Worm (Caenorhabditis elegans) whole organism, L2 larva: ENCODE measurements around the gene popl-7.

ENCODE experiments used
- C34F6.9 ChIP-seq: fragments of 150-350 bp; optimal IDR thresholded peaks from 2 replicates; lab custom pipeline; 2014; ENCODE audit warnings: missing biosample characterization, missing genetic modification characterization
- F13H6.1 ChIP-seq: sonication (generic microtip); optimal IDR thresholded peaks from 2 replicates; lab custom pipeline; 2016; ENCODE audit warnings: missing genetic modification characterization, missing compliant biosample characterization
- R02D3.7 ChIP-seq: fragments of 150-350 bp; optimal IDR thresholded peaks from 2 replicates; lab custom pipeline; 2014; ENCODE audit warnings: missing biosample characterization, missing genetic modification characterization
- Y55F3AM.14 ChIP-seq: fragments of 200-800 bp; sonication (Bioruptor generic); optimal IDR thresholded peaks from 2 replicates; lab custom pipeline; 2018; ENCODE audit warnings: mild to moderate bottlenecking, missing genetic modification characterization, missing compliant biosample characterization
- ZK546.5 ChIP-seq: sonication (generic microtip); optimal IDR thresholded peaks from 2 replicates; lab custom pipeline; 2017; ENCODE audit warnings: missing biosample characterization, missing genetic modification characterization
- alr-1 ChIP-seq: fragments of 150-350 bp; optimal IDR thresholded peaks from 2 replicates; lab custom pipeline; 2014; ENCODE audit warnings: missing biosample characterization, missing genetic modification characterization
- aly-2 ChIP-seq: fragments of 150-350 bp; optimal IDR thresholded peaks from 2 replicates; lab custom pipeline; 2014; ENCODE audit warnings: missing biosample characterization, missing genetic modification characterization
- ama-1 ChIP-seq: fragments of 150-350 bp; optimal IDR thresholded peaks from 2 replicates; lab custom pipeline; 2018; ENCODE audit warnings: inconsistent platforms
- blmp-1 ChIP-seq: sonication (generic microtip); optimal IDR thresholded peaks from 2 replicates; lab custom pipeline; 2017; ENCODE audit warnings: missing genetic modification characterization, mild to moderate bottlenecking, missing compliant biosample characterization, antibody characterized with exemption, moderate library complexity; ENCODE audit not compliant: insufficient read depth
- ceh-16 ChIP-seq: fragments of 150-350 bp; optimal IDR thresholded peaks from 2 replicates; lab custom pipeline; 2014; ENCODE audit warnings: missing biosample characterization, missing genetic modification characterization
- ceh-82 ChIP-seq: fragments of 150-350 bp; optimal IDR thresholded peaks from 2 replicates; lab custom pipeline; 2014; ENCODE audit warnings: missing biosample characterization, missing genetic modification characterization
- crh-2 ChIP-seq: sonication (generic microtip); optimal IDR thresholded peaks from 2 replicates; lab custom pipeline; 2017; ENCODE audit warnings: missing biosample characterization, missing genetic modification characterization
- elt-1 ChIP-seq: fragments of 150-350 bp; optimal IDR thresholded peaks from 2 replicates; lab custom pipeline; 2014; ENCODE audit warnings: missing biosample characterization, missing genetic modification characterization
- elt-3 ChIP-seq: sonication (generic microtip); optimal IDR thresholded peaks from 2 replicates; lab custom pipeline; 2017; ENCODE audit warnings: missing biosample characterization, missing genetic modification characterization
- gmeb-1 ChIP-seq: fragments of 150-350 bp; optimal IDR thresholded peaks from 2 replicates; lab custom pipeline; 2014; ENCODE audit warnings: missing biosample characterization, missing genetic modification characterization
- lin-11 ChIP-seq: fragments of 150-350 bp; sonication (generic microtip); optimal IDR thresholded peaks from 2 replicates; lab custom pipeline; 2014; ENCODE audit warnings: missing biosample characterization, missing genetic modification characterization, inconsistent platforms, mixed read lengths
- lin-13 ChIP-seq: fragments of 150-350 bp; optimal IDR thresholded peaks from 2 replicates; lab custom pipeline; 2014; ENCODE audit warnings: missing biosample characterization, missing genetic modification reagents, missing genetic modification characterization
- lin-39 ChIP-seq: fragments of 150-350 bp; optimal IDR thresholded peaks from 2 replicates; lab custom pipeline; 2014; ENCODE audit warnings: missing biosample characterization, missing genetic modification reagents, missing genetic modification characterization
- lsy-2 ChIP-seq, 2 experiments: fragments of 150-350 bp in 1 of 2; sonication (generic microtip) in 1 of 2; optimal IDR thresholded peaks; 2 replicates each; lab custom pipeline; 2014 to 2017; ENCODE audit warnings: missing biosample characterization in 2 of 2, missing genetic modification characterization in 2 of 2
- mab-5 ChIP-seq: fragments of 150-350 bp; optimal IDR thresholded peaks from 2 replicates; lab custom pipeline; 2014; ENCODE audit warnings: missing biosample characterization, missing genetic modification characterization
- mbf-1 ChIP-seq: sonication (generic microtip); optimal IDR thresholded peaks from 2 replicates; lab custom pipeline; 2017; ENCODE audit warnings: missing biosample characterization, missing genetic modification characterization
- mdl-1 ChIP-seq, 2 experiments: fragments of 150-350 bp in 1 of 2; sonication (generic microtip) in 1 of 2; optimal IDR thresholded peaks; 2 replicates each; lab custom pipeline; 2017; ENCODE audit warnings: missing biosample characterization in 2 of 2, missing genetic modification characterization in 2 of 2
- nhr-10 ChIP-seq: sonication (generic microtip); optimal IDR thresholded peaks from 2 replicates; lab custom pipeline; 2017; ENCODE audit warnings: missing biosample characterization, missing genetic modification characterization
- nhr-11 ChIP-seq: fragments of 150-350 bp; optimal IDR thresholded peaks from 2 replicates; lab custom pipeline; 2014; ENCODE audit warnings: missing biosample characterization, missing genetic modification characterization
- nhr-12 ChIP-seq: fragments of 150-350 bp; optimal IDR thresholded peaks from 2 replicates; lab custom pipeline; 2014; ENCODE audit warnings: missing biosample characterization, missing genetic modification characterization
- nhr-129 ChIP-seq: fragments of 150-350 bp; optimal IDR thresholded peaks from 2 replicates; lab custom pipeline; 2014; ENCODE audit warnings: missing biosample characterization, missing genetic modification characterization
- nhr-21 ChIP-seq: fragments of 150-350 bp; optimal IDR thresholded peaks from 2 replicates; lab custom pipeline; 2014; ENCODE audit warnings: missing biosample characterization, missing genetic modification characterization
- nhr-23 ChIP-seq: fragments of 150-350 bp; optimal IDR thresholded peaks from 2 replicates; lab custom pipeline; 2014; ENCODE audit warnings: missing biosample characterization, missing genetic modification reagents, missing genetic modification characterization
- nhr-237 ChIP-seq: fragments of 150-350 bp; optimal IDR thresholded peaks from 2 replicates; lab custom pipeline; 2014; ENCODE audit warnings: missing biosample characterization, missing genetic modification characterization
- nhr-25 ChIP-seq: fragments of 150-350 bp; sonication (generic microtip); optimal IDR thresholded peaks from 3 replicates; lab custom pipeline; 2014; ENCODE audit warnings: missing biosample characterization, missing genetic modification characterization
- nhr-6 ChIP-seq: fragments of 150-350 bp; optimal IDR thresholded peaks from 2 replicates; lab custom pipeline; 2014; ENCODE audit warnings: missing biosample characterization, missing genetic modification characterization
- nhr-77 ChIP-seq: fragments of 150-350 bp; optimal IDR thresholded peaks from 2 replicates; lab custom pipeline; 2014; ENCODE audit warnings: missing biosample characterization, missing genetic modification characterization
- peb-1 ChIP-seq: fragments of 150-350 bp; optimal IDR thresholded peaks from 2 replicates; lab custom pipeline; 2014; ENCODE audit warnings: missing biosample characterization, missing genetic modification characterization
- sem-4 ChIP-seq: fragments of 150-350 bp; optimal IDR thresholded peaks from 2 replicates; lab custom pipeline; 2014; ENCODE audit warnings: missing biosample characterization, missing genetic modification reagents, missing genetic modification characterization
- skn-1 ChIP-seq: sonication (generic microtip); optimal IDR thresholded peaks from 2 replicates; lab custom pipeline; 2017; ENCODE audit warnings: missing biosample characterization, missing genetic modification characterization
- sma-3 ChIP-seq: sonication (generic microtip); optimal IDR thresholded peaks from 2 replicates; lab custom pipeline; 2016; ENCODE audit warnings: missing genetic modification reagents, missing genetic modification characterization, missing compliant biosample characterization
- sma-9 ChIP-seq, 2 experiments: fragments of 150-350 bp in 1 of 2; sonication (generic microtip) in 1 of 2; optimal IDR thresholded peaks; 2 replicates each; lab custom pipeline; 2014 to 2016; ENCODE audit warnings: missing genetic modification characterization in 2 of 2, mild to moderate bottlenecking in 1 of 2, missing biosample characterization in 1 of 2, missing compliant biosample characterization in 1 of 2, missing genetic modification reagents in 1 of 2, moderate library complexity in 1 of 2
- snpc-4 ChIP-seq: fragments of 150-350 bp; optimal IDR thresholded peaks from 2 replicates; lab custom pipeline; 2014; ENCODE audit warnings: missing biosample characterization, missing genetic modification characterization
- unc-39 ChIP-seq: fragments of 150-350 bp; optimal IDR thresholded peaks from 2 replicates; lab custom pipeline; 2014; ENCODE audit warnings: missing biosample characterization, missing genetic modification characterization
- unc-55 ChIP-seq: fragments of 150-350 bp; sonication (generic microtip); optimal IDR thresholded peaks from 3 replicates; lab custom pipeline; 2014; ENCODE audit warnings: missing biosample characterization, missing genetic modification reagents, missing genetic modification characterization
- unc-62 ChIP-seq: fragments of 150-350 bp; optimal IDR thresholded peaks from 2 replicates; lab custom pipeline; 2014; ENCODE audit warnings: missing biosample characterization, missing genetic modification reagents, missing genetic modification characterization
- zag-1 ChIP-seq: fragments of 150-350 bp; optimal IDR thresholded peaks from 2 replicates; lab custom pipeline; 2014; ENCODE audit warnings: missing biosample characterization, missing genetic modification characterization
- ztf-11 ChIP-seq: sonication (generic microtip); optimal IDR thresholded peaks from 2 replicates; lab custom pipeline; 2017; ENCODE audit warnings: missing biosample characterization, missing genetic modification characterization
- ztf-4 ChIP-seq: fragments of 150-350 bp; optimal IDR thresholded peaks from 2 replicates; lab custom pipeline; 2014; ENCODE audit warnings: missing biosample characterization, missing genetic modification characterization

popl-7 gene

ce11 chrIV:13380506-13380905 lies 10.0 kb downstream of the popl-7 start:
- TF ChIP-seq aly-2 (tag; lab: Kevin White, UChicago) (no peak), mdl-1 (tag; optimal IDR thresholded peaks at IDR 0.05; lab: Kevin White, UChicago) (no peak), lin-39 (tag; lab: Kevin White, UChicago) (no peak)

DNA sequence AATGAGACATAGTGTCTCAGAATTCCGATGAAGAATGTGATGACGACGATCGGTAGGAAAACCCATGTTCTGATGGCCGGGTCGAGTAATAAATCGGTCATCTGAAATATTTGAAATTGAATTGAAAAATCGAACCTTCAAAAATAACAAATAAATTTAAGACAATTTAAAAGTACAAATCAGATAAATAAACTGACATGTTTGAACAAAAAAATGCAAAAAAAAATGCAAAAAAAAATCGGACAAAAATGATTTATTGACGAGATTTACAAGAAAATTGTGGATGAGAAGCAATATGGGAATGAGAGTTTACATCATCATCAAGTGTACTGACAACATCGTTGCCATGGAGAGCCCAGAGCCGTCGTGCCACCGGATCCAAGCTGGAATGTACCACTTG lies 11.3 kb downstream of the popl-7 start, which contains the start of gene emc-3:
Gene emc-3, minus strand, starts transcription at position 101 of the 400 bp plus-strand sequence.
- TF ChIP-seq mdl-1 (tag; optimal IDR thresholded peaks at IDR 0.05; lab: Kevin White, UChicago) = no peak
- no peak for TF ChIP-seq Y55F3AM.14 (GFP tag; lab: Kevin White, UChicago)
- TF ChIP-seq crh-2 (tag; lab: Kevin White, UChicago) = no peak
- TF ChIP-seq unc-62 (GFP tag; lab: Kevin White, UChicago) = no peak
- TF ChIP-seq F13H6.1 (tag; lab: Kevin White, UChicago) = no peak
- TF ChIP-seq C34F6.9 (tag; lab: Kevin White, UChicago) = no peak
- no peak for TF ChIP-seq lsy-2 (tag; optimal IDR thresholded peaks at IDR 0.05; lab: Kevin White, UChicago)

DNA sequence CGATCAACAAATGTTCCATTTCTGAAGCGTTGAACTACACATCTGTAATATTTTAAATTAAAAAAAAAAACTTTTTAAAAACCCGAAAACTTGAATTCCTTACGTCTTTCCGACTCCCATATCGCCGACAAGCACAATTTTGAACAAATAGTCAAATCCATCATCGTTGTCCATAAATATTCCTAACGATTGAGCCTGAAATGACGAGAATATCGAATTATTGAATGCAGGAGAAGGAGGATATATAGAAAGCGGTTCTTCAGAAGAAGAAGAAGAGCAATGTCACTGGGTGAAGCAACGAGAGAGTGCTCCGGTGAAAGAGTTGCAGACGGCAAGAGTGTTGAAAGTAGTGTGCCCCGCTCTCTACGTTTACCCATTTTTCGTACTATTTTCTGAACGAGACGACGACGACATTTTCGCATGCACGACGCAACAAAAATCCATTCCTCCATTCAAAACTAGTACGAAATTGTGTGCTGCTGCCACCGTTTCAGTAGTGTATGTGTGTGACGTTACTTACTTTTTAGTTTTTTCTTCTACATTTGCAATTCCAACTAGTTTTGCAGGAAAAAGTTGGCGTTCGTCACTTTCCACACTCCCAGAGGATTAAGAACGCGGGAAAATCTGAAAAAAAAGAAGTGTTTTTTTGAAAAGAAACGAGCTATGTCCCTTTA lies 13.4 kb downstream of the popl-7 start, which contains the start of gene rab-19:
Gene rab-19, minus strand, starts transcription at position 624 of the 674 bp plus-strand sequence.
- TF ChIP-seq mdl-1 (tag; optimal IDR thresholded peaks at IDR 0.05; lab: Kevin White, UChicago) = no peak
- TF ChIP-seq lsy-2 (tag; optimal IDR thresholded peaks at IDR 0.05; lab: Kevin White, UChicago) = peak in 1 of 2 experiments; percentile 35
- no peak for TF ChIP-seq ZK546.5
- peak; percentile 87 for TF ChIP-seq nhr-129 (tag; lab: Kevin White, UChicago)
- TF ChIP-seq C34F6.9 (tag; lab: Kevin White, UChicago) = peak; percentile 37
- no peak for TF ChIP-seq ztf-11 (tag; lab: Kevin White, UChicago)
- TF ChIP-seq sem-4 (tag; lab: Kevin White, UChicago) = no peak
- peak; percentile 37 for TF ChIP-seq lin-11

- TF ChIP-seq zag-1 (tag; lab: Kevin White, UChicago) = no peak
- peak; percentile 98 for TF ChIP-seq nhr-129 (tag; lab: Kevin White, UChicago)
- TF ChIP-seq nhr-237 (tag; lab: Kevin White, UChicago) = no peak
- no peak for TF ChIP-seq R02D3.7 (tag; lab: Kevin White, UChicago)
- TF ChIP-seq Y55F3AM.14 (GFP tag; lab: Kevin White, UChicago) = no peak
- TF ChIP-seq nhr-25 (tag; lab: Kevin White, UChicago) = peak; percentile 76
- no peak for TF ChIP-seq ceh-82 (tag; lab: Kevin White, UChicago)
- no peak for TF ChIP-seq aly-2 (tag; lab: Kevin White, UChicago)
- no peak for TF ChIP-seq mdl-1 (tag; optimal IDR thresholded peaks at IDR 0.05; lab: Kevin White, UChicago)
- peak; percentile 36 for TF ChIP-seq alr-1 (tag; lab: Kevin White, UChicago)
- TF ChIP-seq lin-11 = peak; percentile 73
- TF ChIP-seq ztf-4 (tag; lab: Kevin White, UChicago) = peak; percentile 56
- peak; percentile 78 for TF ChIP-seq snpc-4 (tag; lab: Kevin White, UChicago)
- TF ChIP-seq nhr-11 = no peak
- TF ChIP-seq crh-2 (tag; lab: Kevin White, UChicago) = peak; percentile 86
- TF ChIP-seq mab-5 (tag; lab: Kevin White, UChicago) = peak; percentile 67
- TF ChIP-seq unc-62 (GFP tag; lab: Kevin White, UChicago) = no peak
- no peak for TF ChIP-seq mbf-1 (tag; lab: Kevin White, UChicago)
- TF ChIP-seq nhr-77 = no peak
- TF ChIP-seq elt-3 (tag; lab: Kevin White, UChicago) = no peak
- TF ChIP-seq unc-55 (GFP tag; lab: Kevin White, UChicago) = peak; percentile 95
- peak; percentile 71 for TF ChIP-seq sma-9 (GFP tag; optimal IDR thresholded peaks at IDR 0.05; lab: Kevin White, UChicago)
- no peak for TF ChIP-seq sma-9 (tag; optimal IDR thresholded peaks at IDR 0.05; lab: Kevin White, UChicago)
- no peak for TF ChIP-seq peb-1 (tag; lab: Kevin White, UChicago)
- no peak for TF ChIP-seq skn-1 (tag; lab: Kevin White, UChicago)
- TF ChIP-seq sma-3 (GFP tag; lab: Kevin White, UChicago) = peak; percentile 58
- TF ChIP-seq nhr-12 (tag; lab: Kevin White, UChicago) = no peak
- peak; percentile 51 for TF ChIP-seq nhr-6
- TF ChIP-seq C34F6.9 (tag; lab: Kevin White, UChicago) = peak; percentile 80
- no peak for TF ChIP-seq ztf-11 (tag; lab: Kevin White, UChicago)
- no peak for TF ChIP-seq ama-1
- peak; percentile 79 for TF ChIP-seq gmeb-1
- TF ChIP-seq ceh-16 (tag; lab: Kevin White, UChicago) = no peak
- no peak for TF ChIP-seq nhr-10 (tag; lab: Kevin White, UChicago)
- TF ChIP-seq lin-39 (tag; lab: Kevin White, UChicago) = no peak
- TF ChIP-seq elt-1 (tag; lab: Kevin White, UChicago) = no peak
- peak; percentile 51 for TF ChIP-seq F13H6.1 (tag; lab: Kevin White, UChicago)
- no peak for TF ChIP-seq ZK546.5
- TF ChIP-seq blmp-1 (tag; lab: Kevin White, UChicago) = no peak
- no peak for TF ChIP-seq unc-39
- peak; percentile 68 for TF ChIP-seq sem-4 (tag; lab: Kevin White, UChicago)
- TF ChIP-seq nhr-23 (tag; lab: Kevin White, UChicago) = no peak
- peak; percentile 78 for TF ChIP-seq lin-13
- peak; percentile 58 for TF ChIP-seq nhr-21 (tag; lab: Kevin White, UChicago)
Observed at ce11 chrIV:13386043-13386442, 15.6 kb downstream of the popl-7 start, which contains the start of the genes Y62E10A.20, Y62E10A.23 and mdt-9. Y62E10A.20 (minus strand) TSS chrIV:13386091. Y62E10A.23 (plus strand) TSS chrIV:13386324. mdt-9 (plus strand) TSS chrIV:13386380.
